Worm (Caenorhabditis elegans) whole organism, L3 larva: ENCODE results near the gene K05F6.8.

Source experiments
- ZK546.5 ChIP-seq: sonication (generic microtip); optimal IDR thresholded peaks from 2 replicates; lab custom pipeline; 2017; ENCODE audit warnings: missing biosample characterization, missing genetic modification characterization
- elt-3 ChIP-seq, 3 experiments: fragments of 150-350 bp in 1 of 3; sonication (generic microtip) in 2 of 3; optimal IDR thresholded peaks; 2 replicates in 2 of 3; 4 replicates in 1 of 3; lab custom pipeline; 2014 to 2017; ENCODE audit warnings: missing biosample characterization in 3 of 3, missing genetic modification characterization in 3 of 3
- fkh-10 ChIP-seq: sonication (generic microtip); optimal IDR thresholded peaks from 2 replicates; lab custom pipeline; 2017; ENCODE audit warnings: missing biosample characterization, missing genetic modification reagents, missing genetic modification characterization
- nhr-12 ChIP-seq: fragments of 150-350 bp; optimal IDR thresholded peaks from 2 replicates; lab custom pipeline; 2014; ENCODE audit warnings: missing biosample characterization, missing genetic modification characterization
- nhr-237 ChIP-seq: fragments of 150-350 bp; optimal IDR thresholded peaks from 2 replicates; lab custom pipeline; 2014; ENCODE audit warnings: missing biosample characterization, missing genetic modification characterization
- nhr-28 ChIP-seq: fragments of 150-350 bp; optimal IDR thresholded peaks from 2 replicates; lab custom pipeline; 2014; ENCODE audit warnings: missing biosample characterization, missing genetic modification characterization
- nhr-77 ChIP-seq: fragments of 150-350 bp; optimal IDR thresholded peaks from 2 replicates; lab custom pipeline; 2014; ENCODE audit warnings: missing biosample characterization, missing genetic modification characterization
- pqm-1 ChIP-seq: fragments of 150-350 bp; optimal IDR thresholded peaks from 2 replicates; lab custom pipeline; 2017; ENCODE audit warnings: missing biosample characterization, missing genetic modification characterization, inconsistent platforms
- unc-62 ChIP-seq: fragments of 150-350 bp; sonication (generic microtip); optimal IDR thresholded peaks from 4 replicates; lab custom pipeline; 2014; ENCODE audit warnings: missing biosample characterization, missing genetic modification reagents, missing genetic modification characterization
- zag-1 ChIP-seq: fragments of 150-350 bp; optimal IDR thresholded peaks from 2 replicates; lab custom pipeline; 2014; ENCODE audit warnings: missing biosample characterization, missing genetic modification characterization

- no peak for TF ChIP-seq elt-3 (tag; optimal IDR thresholded peaks at IDR 0.05; lab: Kevin White, UChicago)
- no peak for TF ChIP-seq zag-1 (tag; lab: Kevin White, UChicago)
- TF ChIP-seq unc-62 (GFP tag; lab: Kevin White, UChicago) = no peak
- TF ChIP-seq nhr-237 (tag; lab: Kevin White, UChicago) = no peak
- TF ChIP-seq fkh-10 (GFP tag; lab: Kevin White, UChicago) = no peak
- no peak for TF ChIP-seq nhr-28 (tag; lab: Kevin White, UChicago)
- TF ChIP-seq nhr-77 = no peak
- TF ChIP-seq nhr-12 = no peak
- TF ChIP-seq ZK546.5 (tag; lab: Kevin White, UChicago) = no peak
- TF ChIP-seq pqm-1 (tag; lab: Kevin White, UChicago) = no peak
Measured at ce11 chrII:1545625-1546024, 21.9 kb downstream of the K05F6.8 start, which contains the start of gene K05F6.12.
